Fruit fly (Drosophila melanogaster) whole organism: ENCODE data around the gene CG13457.

Experiments used
- CG8478 ChIP-seq: fragments of >200 bp; optimal IDR thresholded peaks from 2 replicates; lab custom pipeline; 2018; ENCODE audit warnings: inconsistent platforms
- Dll ChIP-seq: fragments of >200 bp; optimal IDR thresholded peaks from 2 replicates; lab custom pipeline; 2017
- EcR ChIP-seq, 2 experiments: fragments of >200 bp; optimal IDR thresholded peaks; 2 replicates each; lab custom pipeline; 2017; ENCODE audit warnings: missing biosample characterization in 2 of 2, missing genetic modification characterization in 2 of 2, missing genetic modification reagents in 2 of 2
- pan ChIP-seq: fragments of >200 bp; optimal IDR thresholded peaks from 2 replicates; lab custom pipeline; 2017
- psq ChIP-seq: fragments of >200 bp; optimal IDR thresholded peaks from 2 replicates; lab custom pipeline; 2017
- usp ChIP-seq: fragments of >200 bp; optimal IDR thresholded peaks from 2 replicates; lab custom pipeline; 2017; ENCODE audit warnings: missing biosample characterization, missing genetic modification characterization, mixed read lengths

- no peak for TF ChIP-seq pan (lab: Kevin White, UChicago)
- TF ChIP-seq usp (GFP tag; lab: Kevin White, UChicago): no peak
- TF ChIP-seq Dll (lab: Kevin White, UChicago): no peak
- no peak for TF ChIP-seq CG8478 (lab: Kevin White, UChicago)
- no peak for TF ChIP-seq psq (lab: Kevin White, UChicago)
- TF ChIP-seq EcR (GFP tag; optimal IDR thresholded peaks at IDR 0.05; lab: Kevin White, UChicago): no peak
These were observed 15.5 kb upstream of the CG13457 start, which contains the start of gene FucTA for dm6 chr3L:15146643-15147187.
